Fruit fly (Drosophila melanogaster): ENCODE measurements around the gene betaTub97EF.

Gene betaTub97EF

DNA sequence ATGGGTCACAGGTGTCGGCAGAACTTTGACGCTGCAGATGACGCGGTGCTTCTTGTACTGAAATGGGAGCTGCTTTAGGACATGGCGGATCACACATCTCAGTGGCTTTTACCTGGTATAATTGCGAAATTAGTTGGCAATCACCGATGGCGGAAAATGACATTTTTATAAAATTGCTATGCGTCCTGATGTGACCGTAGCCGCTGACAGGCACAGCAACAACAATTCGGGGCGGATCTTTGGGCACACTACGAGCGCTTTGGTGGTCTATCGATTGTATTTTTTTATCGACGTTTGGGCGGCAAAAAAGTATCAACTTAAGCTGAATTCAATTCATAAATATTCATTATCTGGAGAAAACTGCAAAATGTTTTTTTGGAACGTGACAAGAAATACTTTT is 34.3 kb downstream of the betaTub97EF start, which contains the start of gene CG4951 (continued):
- TF ChIP-seq chm (GFP tag; IDR thresholded peaks at IDR 0.05) (no peak), sim (GFP tag; IDR thresholded peaks at IDR 0.05) (no peak), tx (GFP tag; optimal IDR thresholded peaks at IDR 0.05) (no peak), CG31365 (tag; optimal IDR thresholded peaks at IDR 0.05) (no peak), inv (GFP tag; IDR thresholded peaks at IDR 0.05; ENCODE audit: partially characterized antibody) (no peak), NK7.1 (GFP tag; optimal IDR thresholded peaks at IDR 0.05) (no peak), CG34224 (GFP tag; IDR thresholded peaks at IDR 0.05; ENCODE audit: partially characterized antibody) (peak; percentile 57; the same call in 2 of the 3 replicates), caup (GFP tag; optimal IDR thresholded peaks at IDR 0.05; ENCODE audit: severe bottlenecking) (no peak), tin (GFP tag; optimal IDR thresholded peaks at IDR 0.05) (no peak), abd-A (tag; optimal IDR thresholded peaks at IDR 0.05) (no peak), CG12659 (GFP tag; optimal IDR thresholded peaks at IDR 0.05) (peak; percentile 2), CG4854 (GFP tag; optimal IDR thresholded peaks at IDR 0.05) (no peak), ken (GFP tag; IDR thresholded peaks at IDR 0.05) (no peak), CG7928 (GFP tag; optimal IDR thresholded peaks at IDR 0.05) (peak; percentile 56), sd (tag; optimal IDR thresholded peaks at IDR 0.05) (no peak), nau (GFP tag; optimal IDR thresholded peaks at IDR 0.05) (no peak), CG17912 (GFP tag; optimal IDR thresholded peaks at IDR 0.05) (no peak), lola (GFP tag; optimal IDR thresholded peaks at IDR 0.05) (no peak), CG10209 (GFP tag; optimal IDR thresholded peaks at IDR 0.05) (no peak), Eip74EF (GFP tag; optimal IDR thresholded peaks at IDR 0.05) (no peak), ftz-f1 (GFP tag; optimal IDR thresholded peaks at IDR 0.05) (no peak), CG2678 (tag; optimal IDR thresholded peaks at IDR 0.05) (no peak), dpn (GFP tag; optimal IDR thresholded peaks at IDR 0.05) (no peak), wek (GFP tag; optimal IDR thresholded peaks at IDR 0.05) (no peak), Abd-B (GFP tag; optimal IDR thresholded peaks at IDR 0.05) (no peak), HmgZ (tag; optimal IDR thresholded peaks at IDR 0.05) (peak; percentile 47), BtbVII (GFP tag; optimal IDR thresholded peaks at IDR 0.05) (no peak), twi (tag; optimal IDR thresholded peaks at IDR 0.05) (no peak), CG8924 (tag; optimal IDR thresholded peaks at IDR 0.05) (no peak), usp (GFP tag; optimal IDR thresholded peaks at IDR 0.05) (no peak), Vsx1 (GFP tag; optimal IDR thresholded peaks at IDR 0.05) (no peak), CG9727 (GFP tag; optimal IDR thresholded peaks at IDR 0.05) (no peak), HLH3B (GFP tag; IDR thresholded peaks at IDR 0.05) (no peak), hb (GFP tag; IDR thresholded peaks at IDR 0.05; ENCODE audit: partially characterized antibody) (no peak), gce (GFP tag; IDR thresholded peaks at IDR 0.05) (no peak), Six4 (GFP tag; optimal IDR thresholded peaks at IDR 0.05) (no peak), Mes4 (GFP tag; optimal IDR thresholded peaks at IDR 0.05) (no peak), CG14050 (GFP tag; IDR thresholded peaks at IDR 0.05) (no peak), CG6254 (GFP tag; optimal IDR thresholded peaks at IDR 0.05) (no peak), Hand (GFP tag; optimal IDR thresholded peaks at IDR 0.05) (no peak), hth (optimal IDR thresholded peaks at IDR 0.05) (no peak), esg (GFP tag; conservative IDR thresholded peaks at IDR 0.05) (no peak), HLH4C (GFP tag; IDR thresholded peaks at IDR 0.05; ENCODE audit: partially characterized antibody) (peak; percentile 75), da (GFP tag; optimal IDR thresholded peaks at IDR 0.05) (no peak), slou (GFP tag; optimal IDR thresholded peaks at IDR 0.05) (no peak), CG12942 (GFP tag; optimal IDR thresholded peaks at IDR 0.05) (no peak), GATAe (GFP tag; conservative IDR thresholded peaks at IDR 0.05) (no peak), maf-S (GFP tag; optimal IDR thresholded peaks at IDR 0.05) (no peak), Chrac-16 (GFP tag; optimal IDR thresholded peaks at IDR 0.05) (no peak), D (optimal IDR thresholded peaks at IDR 0.05) (no peak), D (GFP tag; optimal IDR thresholded peaks at IDR 0.05) (no peak)
